Worm (Caenorhabditis elegans): ENCODE measurements around the gene him-17.

- TF ChIP-seq pes-1 (GFP tag; IDR thresholded peaks at IDR 0.05) (no peak), ama-1 (optimal IDR thresholded peaks at IDR 0.05) (no peak), hnd-1 (tag; optimal IDR thresholded peaks at IDR 0.05) (no peak), ceh-13 (GFP tag; optimal IDR thresholded peaks at IDR 0.05) (no peak)
These were observed 19.4 kb upstream of the him-17 start for ce11 chrV:13157073-13157472.

Data from whole organism, early embryonic.